Fruit fly (Drosophila melanogaster): ENCODE data around the gene PXo.

Gene PXo

dm6 chr3L:5881310-5882208 is 39.6 kb downstream of the PXo start:
- TF ChIP-seq ovo (GFP tag; optimal IDR thresholded peaks at IDR 0.05) = no peak
- no peak for TF ChIP-seq kay (GFP tag; ENCODE audit: borderline replicate concordance)
- no peak for TF ChIP-seq tj (GFP tag; optimal IDR thresholded peaks at IDR 0.05)
- TF ChIP-seq CG1620 (GFP tag; optimal IDR thresholded peaks at IDR 0.05) = no peak
- TF ChIP-seq CG12768 (GFP tag; optimal IDR thresholded peaks at IDR 0.05) = no peak
- TF ChIP-seq cic (GFP tag; optimal IDR thresholded peaks at IDR 0.05) = no peak
- TF ChIP-seq CG7045 (GFP tag; optimal IDR thresholded peaks at IDR 0.05) = no peak
- no peak for TF ChIP-seq CG7101 (tag; optimal IDR thresholded peaks at IDR 0.05)
- no peak for TF ChIP-seq cnc (optimal IDR thresholded peaks at IDR 0.05)
- TF ChIP-seq CG5204 (GFP tag; optimal IDR thresholded peaks at IDR 0.05) = no peak
- TF ChIP-seq CG33017 (tag; optimal IDR thresholded peaks at IDR 0.05) = no peak
- TF ChIP-seq Clk (GFP tag; optimal IDR thresholded peaks at IDR 0.05) = no peak
- no peak for TF ChIP-seq bab1 (GFP tag; optimal IDR thresholded peaks at IDR 0.05)
- no peak for TF ChIP-seq Crg-1 (GFP tag; optimal IDR thresholded peaks at IDR 0.05)
- TF ChIP-seq Hr96 (GFP tag; optimal IDR thresholded peaks at IDR 0.05) = no peak
- no peak for TF ChIP-seq Mnt (GFP tag; optimal IDR thresholded peaks at IDR 0.05)
- TF ChIP-seq pad (GFP tag; optimal IDR thresholded peaks at IDR 0.05) = no peak
- no peak for TF ChIP-seq CG14711 (tag; optimal IDR thresholded peaks at IDR 0.05)
- TF ChIP-seq CG11617 (GFP tag; optimal IDR thresholded peaks at IDR 0.05) = no peak

dm6 chr3L:5878734-5879291 is 42.3 kb downstream of the PXo start:
- TF ChIP-seq toe (GFP tag; optimal IDR thresholded peaks at IDR 0.05) = no peak
- no peak for TF ChIP-seq ovo (GFP tag; optimal IDR thresholded peaks at IDR 0.05)
- TF ChIP-seq bab1 (GFP tag; optimal IDR thresholded peaks at IDR 0.05) = no peak
- no peak for TF ChIP-seq CG33017 (tag; optimal IDR thresholded peaks at IDR 0.05)
- TF ChIP-seq Crg-1 (GFP tag; optimal IDR thresholded peaks at IDR 0.05) = no peak
- TF ChIP-seq CG1620 (GFP tag; optimal IDR thresholded peaks at IDR 0.05) = no peak

DNA sequence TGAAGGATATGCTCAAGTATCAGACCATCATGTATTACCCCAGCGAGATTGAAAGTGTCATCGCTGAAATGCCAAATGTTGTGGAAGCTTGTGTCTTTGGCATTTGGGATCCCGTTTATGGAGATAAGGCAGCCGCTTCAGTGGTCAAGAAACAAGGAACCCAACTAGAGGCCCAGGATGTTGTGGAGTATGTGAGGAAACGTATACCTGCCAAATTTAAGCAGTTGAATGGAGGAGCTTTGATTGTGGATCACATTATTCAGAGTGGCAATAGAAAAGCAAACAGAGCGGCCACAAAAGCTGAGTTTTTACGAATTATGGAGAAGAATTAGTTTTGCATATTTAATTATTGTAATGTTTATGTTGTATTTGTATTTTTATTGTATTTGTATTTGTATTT is 48.1 kb downstream of the PXo start, which contains the start of gene CG18586:
TSS of gene CG18586 (plus strand) at position 301 of the 400 bp plus-strand sequence.
- TF ChIP-seq CG5204 (GFP tag; optimal IDR thresholded peaks at IDR 0.05) (no peak), CG14711 (tag; optimal IDR thresholded peaks at IDR 0.05) (no peak), kay (GFP tag; ENCODE audit: borderline replicate concordance) (no peak)

dm6 chr3L:5871201-5871600 is 49.9 kb downstream of the PXo start, which contains the start of gene CG5568:
Gene CG5568 (plus strand): TSS chr3L:5871501.
- TF ChIP-seq CG11617 (GFP tag; optimal IDR thresholded peaks at IDR 0.05) (no peak), Mnt (GFP tag; optimal IDR thresholded peaks at IDR 0.05) (no peak), CG7045 (GFP tag; optimal IDR thresholded peaks at IDR 0.05) (no peak), CG1620 (GFP tag; optimal IDR thresholded peaks at IDR 0.05) (no peak), Crg-1 (GFP tag; optimal IDR thresholded peaks at IDR 0.05) (no peak), CG12768 (GFP tag; optimal IDR thresholded peaks at IDR 0.05) (no peak), toe (GFP tag; optimal IDR thresholded peaks at IDR 0.05) (no peak), tj (GFP tag; optimal IDR thresholded peaks at IDR 0.05) (no peak), kay (GFP tag; ENCODE audit: borderline replicate concordance) (no peak), cnc (optimal IDR thresholded peaks at IDR 0.05) (no peak), Hr96 (GFP tag; optimal IDR thresholded peaks at IDR 0.05) (no peak), CG14711 (tag; optimal IDR thresholded peaks at IDR 0.05) (no peak), pad (GFP tag; optimal IDR thresholded peaks at IDR 0.05) (no peak), CG5204 (GFP tag; optimal IDR thresholded peaks at IDR 0.05) (no peak), bab1 (GFP tag; optimal IDR thresholded peaks at IDR 0.05) (no peak), CG7101 (tag; optimal IDR thresholded peaks at IDR 0.05) (no peak), ovo (GFP tag; optimal IDR thresholded peaks at IDR 0.05) (no peak), CG33017 (tag; optimal IDR thresholded peaks at IDR 0.05) (no peak), cic (GFP tag; optimal IDR thresholded peaks at IDR 0.05) (no peak), Clk (GFP tag; optimal IDR thresholded peaks at IDR 0.05) (no peak)

dm6 chr3L:5869614-5870204 is 51.4 kb downstream of the PXo start:
- TF ChIP-seq CG33017 (tag; optimal IDR thresholded peaks at IDR 0.05) = no peak
- peak; percentile 70 for TF ChIP-seq toe (GFP tag; optimal IDR thresholded peaks at IDR 0.05)
- no peak for TF ChIP-seq tj (GFP tag; optimal IDR thresholded peaks at IDR 0.05)
- peak; percentile 83 for TF ChIP-seq bab1 (GFP tag; optimal IDR thresholded peaks at IDR 0.05)
- no peak for TF ChIP-seq CG12768 (GFP tag; optimal IDR thresholded peaks at IDR 0.05)
- TF ChIP-seq CG14711 (tag; optimal IDR thresholded peaks at IDR 0.05) = peak; percentile 42
- peak; percentile 24 for TF ChIP-seq CG1620 (GFP tag; optimal IDR thresholded peaks at IDR 0.05)
- no peak for TF ChIP-seq Mnt (GFP tag; optimal IDR thresholded peaks at IDR 0.05)
- no peak for TF ChIP-seq kay (GFP tag; ENCODE audit: borderline replicate concordance)
- peak; percentile 20 for TF ChIP-seq CG5204 (GFP tag; optimal IDR thresholded peaks at IDR 0.05)
- TF ChIP-seq cic (GFP tag; optimal IDR thresholded peaks at IDR 0.05) = no peak
- no peak for TF ChIP-seq ovo (GFP tag; optimal IDR thresholded peaks at IDR 0.05)
- peak; percentile 70 for TF ChIP-seq Hr96 (GFP tag; optimal IDR thresholded peaks at IDR 0.05)
- peak; percentile 40 for TF ChIP-seq CG7045 (GFP tag; optimal IDR thresholded peaks at IDR 0.05)
- peak; percentile 36 for TF ChIP-seq Crg-1 (GFP tag; optimal IDR thresholded peaks at IDR 0.05)
- no peak for TF ChIP-seq CG11617 (GFP tag; optimal IDR thresholded peaks at IDR 0.05)
- peak; percentile 45 for TF ChIP-seq CG7101 (tag; optimal IDR thresholded peaks at IDR 0.05)
- peak; percentile 58 for TF ChIP-seq pad (GFP tag; optimal IDR thresholded peaks at IDR 0.05)
- TF ChIP-seq Clk (GFP tag; optimal IDR thresholded peaks at IDR 0.05) = no peak
- TF ChIP-seq cnc (optimal IDR thresholded peaks at IDR 0.05) = no peak
